Fruit fly (Drosophila melanogaster) whole organism, embryonic: ENCODE measurements around the gene srl.

Experiments used
- Adf1 ChIP-seq: fragments of 200-800 bp; sonication (Bioruptor generic); IDR thresholded peaks from 2 replicates; pipeline ENCODE4 v1.3.6; 2022; ENCODE audit warnings: missing biosample characterization, missing genetic modification characterization
- Asciz ChIP-seq: fragments of 200-800 bp; sonication (Bioruptor generic); optimal IDR thresholded peaks from 2 replicates; lab custom pipeline; 2017; ENCODE audit warnings: missing biosample characterization, mild to moderate bottlenecking, missing genetic modification characterization, missing genetic modification reagents
- Atf3 ChIP-seq: fragments of 200-800 bp; sonication (Bioruptor generic); optimal IDR thresholded peaks from 3 replicates; lab custom pipeline; 2016; ENCODE audit warnings: missing biosample characterization, missing genetic modification characterization
- BEAF-32 ChIP-seq: fragments of 200-800 bp; sonication (Bioruptor generic); optimal IDR thresholded peaks from 3 replicates; lab custom pipeline; 2017; ENCODE audit warnings: missing biosample characterization, missing genetic modification characterization, mild to moderate bottlenecking, moderate library complexity, missing genetic modification reagents
- Bgb ChIP-seq: fragments of 200-800 bp; sonication (Bioruptor generic); IDR thresholded peaks from 2 replicates; pipeline ENCODE4 v1.3.6; 2022; ENCODE audit warnings: missing biosample characterization, missing genetic modification characterization; ENCODE audit not compliant: partially characterized antibody
- CG10274 ChIP-seq: fragments of 200-800 bp; sonication (Bioruptor generic); optimal IDR thresholded peaks from 3 replicates; lab custom pipeline; 2017; ENCODE audit warnings: missing biosample characterization, mild to moderate bottlenecking, missing genetic modification characterization
- CG10321 ChIP-seq: fragments of 200-800 bp; sonication (Bioruptor generic); IDR thresholded peaks from 2 replicates; pipeline ENCODE4 v1.3.6; 2022; ENCODE audit warnings: missing biosample characterization, missing genetic modification characterization
- CG10959 ChIP-seq: fragments of 200-800 bp; sonication (Bioruptor generic); IDR thresholded peaks from 2 replicates; pipeline ENCODE4 v1.3.6; 2022; ENCODE audit warnings: missing biosample characterization, missing genetic modification characterization
- CG11093 ChIP-seq: fragments of 200-800 bp; sonication (Bioruptor generic); IDR thresholded peaks from 3 replicates; pipeline ENCODE4 v1.3.6; 2022; ENCODE audit warnings: missing biosample characterization, missing genetic modification characterization
- CG1233 ChIP-seq: fragments of 200-800 bp; sonication (Bioruptor generic); optimal IDR thresholded peaks from 4 replicates; lab custom pipeline; 2018; ENCODE audit warnings: missing biosample characterization, mild to moderate bottlenecking, missing genetic modification characterization
- CG1647 ChIP-seq: fragments of 200-800 bp; sonication (Bioruptor generic); optimal IDR thresholded peaks from 3 replicates; lab custom pipeline; 2016; ENCODE audit warnings: missing biosample characterization, missing genetic modification characterization
- CG16815 ChIP-seq: fragments of 200-800 bp; sonication (Bioruptor generic); optimal IDR thresholded peaks from 3 replicates; lab custom pipeline; 2017; ENCODE audit warnings: missing biosample characterization, mild to moderate bottlenecking, missing genetic modification characterization
- CG2129 ChIP-seq: fragments of 200-800 bp; sonication (Bioruptor generic); IDR thresholded peaks from 2 replicates; pipeline ENCODE4 v1.3.6; 2022; ENCODE audit warnings: missing biosample characterization, missing genetic modification characterization; ENCODE audit not compliant: partially characterized antibody
- CG2199 ChIP-seq: fragments of 200-800 bp; sonication (Bioruptor generic); IDR thresholded peaks from 3 replicates; pipeline ENCODE4 v1.3.6; 2022; ENCODE audit warnings: missing biosample characterization, missing genetic modification characterization
- CG3281 ChIP-seq: fragments of 200-800 bp; sonication (Bioruptor generic); optimal IDR thresholded peaks from 3 replicates; lab custom pipeline; 2017; ENCODE audit warnings: missing biosample characterization, mild to moderate bottlenecking, missing genetic modification characterization
- CG3838 ChIP-seq: fragments of 200-800 bp; sonication (Bioruptor generic); optimal IDR thresholded peaks from 3 replicates; lab custom pipeline; 2016; ENCODE audit warnings: missing biosample characterization, missing genetic modification characterization
- CG4360 ChIP-seq: fragments of 200-800 bp; sonication (Bioruptor generic); IDR thresholded peaks from 2 replicates; pipeline ENCODE4 v1.3.6; 2022; ENCODE audit warnings: missing biosample characterization, missing genetic modification characterization
- CG4404 ChIP-seq: fragments of 200-800 bp; sonication (Bioruptor generic); IDR thresholded peaks from 2 replicates; pipeline ENCODE4 v1.3.6; 2022; ENCODE audit warnings: missing biosample characterization, missing genetic modification characterization
- CG4617 ChIP-seq: fragments of 200-800 bp; sonication (Bioruptor generic); optimal IDR thresholded peaks from 3 replicates; lab custom pipeline; 2016; ENCODE audit warnings: missing biosample characterization, missing genetic modification characterization, borderline replicate concordance
- CG7786 ChIP-seq: fragments of 200-800 bp; sonication (Bioruptor generic); optimal IDR thresholded peaks from 2 replicates; lab custom pipeline; 2016; ENCODE audit warnings: missing biosample characterization, missing genetic modification characterization
- CG8089 ChIP-seq: fragments of 200-800 bp; sonication (Bioruptor generic); optimal IDR thresholded peaks from 3 replicates; lab custom pipeline; 2016; ENCODE audit warnings: missing biosample characterization, missing genetic modification characterization
- CG8359 ChIP-seq: fragments of 200-800 bp; sonication (Bioruptor generic); optimal IDR thresholded peaks from 2 replicates; lab custom pipeline; 2017; ENCODE audit warnings: missing biosample characterization, mild to moderate bottlenecking, missing genetic modification characterization, borderline replicate concordance
- CG9215 ChIP-seq: fragments of 200-800 bp; sonication (Bioruptor generic); IDR thresholded peaks from 2 replicates; pipeline ENCODE4 v1.3.6; 2022; ENCODE audit warnings: missing biosample characterization, missing genetic modification characterization
- CG9609 ChIP-seq: fragments of 200-800 bp; sonication (Bioruptor generic); optimal IDR thresholded peaks from 3 replicates; lab custom pipeline; 2016; ENCODE audit warnings: missing biosample characterization, missing genetic modification characterization
- CG9876 ChIP-seq: fragments of 200-800 bp; sonication (Bioruptor generic); optimal IDR thresholded peaks from 2 replicates; lab custom pipeline; 2016; ENCODE audit warnings: missing biosample characterization, missing genetic modification characterization
- E2f1 ChIP-seq: fragments of 200-800 bp; sonication (Bioruptor generic); IDR thresholded peaks from 2 replicates; pipeline ENCODE4 v1.3.6; 2022; ENCODE audit warnings: missing biosample characterization, missing genetic modification characterization
- Fer2 ChIP-seq: fragments of 200-800 bp; sonication (Bioruptor generic); optimal IDR thresholded peaks from 2 replicates; lab custom pipeline; 2018; ENCODE audit warnings: missing biosample characterization, mild to moderate bottlenecking, missing genetic modification characterization, moderate library complexity
- Gsc ChIP-seq: fragments of 200-800 bp; sonication (Bioruptor generic); IDR thresholded peaks from 2 replicates; pipeline ENCODE4 v1.3.6; 2022; ENCODE audit warnings: missing biosample characterization, missing genetic modification characterization
- H2.0 ChIP-seq: fragments of 200-800 bp; sonication (Bioruptor generic); IDR thresholded peaks from 2 replicates; pipeline ENCODE4 v1.3.6; 2022; ENCODE audit warnings: missing biosample characterization, missing genetic modification characterization
- HLH4C ChIP-seq: fragments of 200-800 bp; sonication (Bioruptor generic); IDR thresholded peaks from 3 replicates; pipeline ENCODE4 v1.3.6; 2022; ENCODE audit warnings: missing biosample characterization, missing genetic modification characterization; ENCODE audit not compliant: partially characterized antibody
- Hr3 ChIP-seq: fragments of 200-800 bp; sonication (Bioruptor generic); optimal IDR thresholded peaks from 3 replicates; lab custom pipeline; 2016; ENCODE audit warnings: missing biosample characterization, missing genetic modification characterization
- MTF-1 ChIP-seq: fragments of 200-800 bp; sonication (Bioruptor generic); optimal IDR thresholded peaks from 2 replicates; lab custom pipeline; 2018; ENCODE audit warnings: missing biosample characterization, mild to moderate bottlenecking, missing genetic modification characterization, borderline replicate concordance
- Mes4 ChIP-seq: fragments of 200-800 bp; sonication (Bioruptor generic); optimal IDR thresholded peaks from 2 replicates; lab custom pipeline; 2016; ENCODE audit warnings: missing biosample characterization, missing genetic modification characterization
- Neu2 ChIP-seq: fragments of 200-800 bp; sonication (Bioruptor generic); optimal IDR thresholded peaks from 3 replicates; lab custom pipeline; 2016; ENCODE audit warnings: missing biosample characterization, missing genetic modification characterization, borderline replicate concordance
- Ptx1 ChIP-seq: fragments of 200-800 bp; sonication (Bioruptor generic); IDR thresholded peaks from 2 replicates; pipeline ENCODE4 v1.3.6; 2022; ENCODE audit warnings: missing biosample characterization, missing genetic modification characterization
- Sry-β ChIP-seq: fragments of 200-800 bp; sonication (Bioruptor generic); optimal IDR thresholded peaks from 2 replicates; lab custom pipeline; 2018; ENCODE audit warnings: missing biosample characterization, mild to moderate bottlenecking, missing genetic modification characterization, moderate library complexity
- Ssrp ChIP-seq: fragments of 200-800 bp; sonication (Bioruptor generic); optimal IDR thresholded peaks from 2 replicates; lab custom pipeline; 2018; ENCODE audit warnings: missing biosample characterization, mild to moderate bottlenecking, missing genetic modification characterization, moderate library complexity
- ac ChIP-seq: fragments of 200-800 bp; sonication (Bioruptor generic); optimal IDR thresholded peaks from 3 replicates; lab custom pipeline; 2017; ENCODE audit warnings: missing biosample characterization, mild to moderate bottlenecking, missing genetic modification characterization
- cas ChIP-seq: fragments of 200-800 bp; sonication (Bioruptor generic); IDR thresholded peaks from 2 replicates; pipeline ENCODE4 v1.3.6; 2022; ENCODE audit warnings: missing biosample characterization, missing genetic modification characterization
- crol ChIP-seq: fragments of 200-800 bp; sonication (Bioruptor generic); IDR thresholded peaks from 2 replicates; pipeline ENCODE4 v1.3.6; 2022; ENCODE audit warnings: missing biosample characterization, missing genetic modification characterization
- disco-r ChIP-seq: fragments of 200-800 bp; sonication (Bioruptor generic); optimal IDR thresholded peaks from 2 replicates; lab custom pipeline; 2016; ENCODE audit warnings: missing biosample characterization, missing genetic modification characterization
- dmrt11E ChIP-seq: fragments of 200-800 bp; sonication (Bioruptor generic); optimal IDR thresholded peaks from 3 replicates; lab custom pipeline; 2018; ENCODE audit warnings: missing biosample characterization, mild to moderate bottlenecking, missing genetic modification characterization, moderate library complexity
- hbn ChIP-seq: fragments of 200-800 bp; sonication (Bioruptor generic); IDR thresholded peaks from 2 replicates; pipeline ENCODE4 v1.3.6; 2022; ENCODE audit warnings: missing biosample characterization, missing genetic modification characterization; ENCODE audit not compliant: partially characterized antibody
- insv ChIP-seq, 2 experiments: fragments of 200-800 bp; sonication (Bioruptor generic); optimal IDR thresholded peaks; 3 replicates each; lab custom pipeline; 2016 to 2018; ENCODE audit warnings: missing biosample characterization in 2 of 2, missing genetic modification characterization in 2 of 2
- mld ChIP-seq: fragments of 200-800 bp; sonication (Bioruptor generic); IDR thresholded peaks from 3 replicates; pipeline ENCODE4 v1.3.6; 2022; ENCODE audit warnings: missing biosample characterization, missing genetic modification characterization; ENCODE audit not compliant: partially characterized antibody
- pb ChIP-seq: fragments of 200-800 bp; sonication (Bioruptor generic); optimal IDR thresholded peaks from 3 replicates; lab custom pipeline; 2016; ENCODE audit warnings: missing biosample characterization, missing genetic modification characterization
- pita ChIP-seq: fragments of 200-800 bp; sonication (Bioruptor generic); optimal IDR thresholded peaks from 2 replicates; lab custom pipeline; 2017; ENCODE audit warnings: missing biosample characterization, mild to moderate bottlenecking, missing genetic modification characterization
- sd ChIP-seq: fragments of 200-800 bp; sonication (Bioruptor generic); optimal IDR thresholded peaks from 3 replicates; lab custom pipeline; 2018; ENCODE audit warnings: missing biosample characterization, mild to moderate bottlenecking, missing genetic modification characterization, moderate library complexity
- stwl ChIP-seq: fragments of 200-800 bp; sonication (Bioruptor generic); optimal IDR thresholded peaks from 3 replicates; lab custom pipeline; 2018; ENCODE audit warnings: missing biosample characterization, mild to moderate bottlenecking, missing genetic modification characterization, moderate library complexity
- usp ChIP-seq: fragments of >200 bp; optimal IDR thresholded peaks from 2 replicates; lab custom pipeline; 2017; ENCODE audit warnings: missing biosample characterization, missing genetic modification characterization
- z ChIP-seq: fragments of 200-800 bp; sonication (Bioruptor generic); IDR thresholded peaks from 3 replicates; pipeline ENCODE4 v1.3.6; 2022; ENCODE audit warnings: missing biosample characterization, missing genetic modification characterization

srl gene

dm6 chr3R:4387490-4387889 lies 41.6 kb downstream of the srl start, which contains the start of gene tub (continued):
- TF ChIP-seq CG2129 (no peak), Fer2 (tag; lab: Kevin White, UChicago) (no peak), MTF-1 (GFP tag; lab: Kevin White, UChicago) (no peak), CG7786 (GFP tag; lab: Kevin White, UChicago) (peak; percentile 23), CG10959 (GFP tag; lab: Robert Waterston, UW) (no peak), sd (tag; lab: Kevin White, UChicago) (no peak), CG4360 (GFP tag; lab: Robert Waterston, UW) (no peak), Ptx1 (GFP tag; lab: Robert Waterston, UW) (no peak), Hr3 (peak; percentile 20), Ssrp (tag; lab: Kevin White, UChicago) (no peak), BEAF-32 (GFP tag; lab: Kevin White, UChicago) (peak; percentile 44), CG9876 (GFP tag; lab: Kevin White, UChicago) (no peak), Atf3 (no peak), pita (GFP tag; lab: Kevin White, UChicago) (no peak), Mes4 (GFP tag; lab: Kevin White, UChicago) (peak; percentile 21), HLH4C (GFP tag; lab: Robert Waterston, UW) (no peak), CG2199 (peak; percentile 62; the same call in 2 of the 3 replicates), CG9609 (peak; percentile 9), disco-r (no peak), CG9215 (no peak), insv (GFP tag; optimal IDR thresholded peaks at IDR 0.05; lab: Kevin White, UChicago) (peak in 1 of 2 experiments; percentile 8), CG3838 (no peak), E2f1 (GFP tag; lab: Robert Waterston, UW) (no peak), hbn (GFP tag; lab: Robert Waterston, UW) (no peak), CG8089 (peak; percentile 1), cas (GFP tag; lab: Robert Waterston, UW) (no peak), Neu2 (GFP tag; lab: Kevin White, UChicago) (no peak), CG1233 (GFP tag; lab: Kevin White, UChicago) (no peak), crol (no peak), Asciz (GFP tag; lab: Kevin White, UChicago) (no peak), CG16815 (GFP tag; lab: Kevin White, UChicago) (no peak), ac (GFP tag; lab: Kevin White, UChicago) (no peak), CG1647 (GFP tag; lab: Kevin White, UChicago) (no peak), Bgb (GFP tag; lab: Robert Waterston, UW) (peak; percentile 19; the same call in 1 of the 2 replicates), CG4617 (GFP tag; lab: Kevin White, UChicago) (peak; percentile 69), Adf1 (GFP tag; lab: Robert Waterston, UW) (peak; percentile 69), CG8359 (GFP tag; lab: Kevin White, UChicago) (no peak), Sry-β (GFP tag; lab: Kevin White, UChicago) (peak; percentile 74), CG3281 (GFP tag; lab: Kevin White, UChicago) (peak; percentile 47), dmrt11E (tag; lab: Kevin White, UChicago) (peak; percentile 12), pb (GFP tag; lab: Kevin White, UChicago) (no peak), Gsc (GFP tag; lab: Robert Waterston, UW) (no peak), usp (GFP tag; lab: Kevin White, UChicago) (no peak), CG10274 (GFP tag; lab: Kevin White, UChicago) (no peak), CG10321 (GFP tag; lab: Robert Waterston, UW) (no peak), z (GFP tag; lab: Robert Waterston, UW) (no peak), CG4404 (GFP tag; lab: Robert Waterston, UW) (no peak), stwl (tag; lab: Kevin White, UChicago) (peak; percentile 73), H2.0 (GFP tag; lab: Robert Waterston, UW) (no peak), mld (GFP tag; lab: Robert Waterston, UW) (no peak), CG11093 (GFP tag; lab: Robert Waterston, UW) (no peak)
